Worm (Caenorhabditis elegans) whole organism, young adult: ENCODE data around the gene vars-1.

Source experiments
- ZK185.1 ChIP-seq: sonication (generic microtip); optimal IDR thresholded peaks from 2 replicates; lab custom pipeline; 2016; ENCODE audit warnings: mild to moderate bottlenecking, missing genetic modification characterization, missing compliant biosample characterization; ENCODE audit not compliant: poor library complexity, severe bottlenecking
- ama-1 ChIP-seq, 3 experiments: fragments of 150-350 bp in 1 of 3; sonication (generic microtip) in 2 of 3; optimal IDR thresholded peaks; 2 replicates each; lab custom pipeline; 2014 to 2018; ENCODE audit warnings: missing biosample characterization in 2 of 3, missing genetic modification characterization in 2 of 3, missing genetic modification reagents in 2 of 3
- chd-7 ChIP-seq: sonication (generic microtip); optimal IDR thresholded peaks from 2 replicates; lab custom pipeline; 2016; ENCODE audit warnings: mild to moderate bottlenecking, missing genetic modification characterization, moderate library complexity, missing compliant biosample characterization
- dpl-1 ChIP-seq: fragments of 150-350 bp; optimal IDR thresholded peaks from 2 replicates; lab custom pipeline; 2014; ENCODE audit warnings: missing biosample characterization, missing genetic modification reagents, missing genetic modification characterization
- nhr-90 ChIP-seq: sonication (generic microtip); optimal IDR thresholded peaks from 2 replicates; lab custom pipeline; 2016; ENCODE audit warnings: missing genotype, mild to moderate bottlenecking, missing genetic modification characterization, missing compliant biosample characterization
- snpc-4 ChIP-seq, 5 experiments: fragments of 150-350 bp in 1 of 5; sonication (generic microtip) in 4 of 5; optimal IDR thresholded peaks; 2 replicates each; lab custom pipeline; 2014 to 2018; ENCODE audit warnings: missing genetic modification characterization in 5 of 5, missing biosample characterization in 3 of 5, antibody characterized with exemption in 2 of 5, mild to moderate bottlenecking in 2 of 5, missing compliant biosample characterization in 2 of 5, missing genotype in 2 of 5, moderate library complexity in 2 of 5, missing genetic modification reagents in 1 of 5
- tlf-1 ChIP-seq: fragments of 200-800 bp; sonication (Bioruptor generic); optimal IDR thresholded peaks from 2 replicates; lab custom pipeline; 2018; ENCODE audit warnings: mild to moderate bottlenecking, missing genetic modification characterization, missing compliant biosample characterization
- unc-62 ChIP-seq: fragments of 150-350 bp; optimal IDR thresholded peaks from 2 replicates; lab custom pipeline; 2014; ENCODE audit warnings: missing biosample characterization, missing genetic modification reagents, missing genetic modification characterization

ce11 chrV:8079813-8080212, 48.6 kb downstream of the vars-1 start:
- no peak for TF ChIP-seq nhr-90 (tag; lab: Kevin White, UChicago)
- TF ChIP-seq dpl-1 (GFP tag; lab: Kevin White, UChicago), result no peak
- no peak for TF ChIP-seq tlf-1
- TF ChIP-seq ama-1 (optimal IDR thresholded peaks at IDR 0.05; lab: Kevin White, UChicago), result no peak
- TF ChIP-seq ama-1 (GFP tag; optimal IDR thresholded peaks at IDR 0.05; lab: Kevin White, UChicago), result no peak
- TF ChIP-seq chd-7 (tag; lab: Kevin White, UChicago), result no peak
- TF ChIP-seq ZK185.1, result no peak
- TF ChIP-seq unc-62 (GFP tag; lab: Kevin White, UChicago), result no peak
- TF ChIP-seq snpc-4 (GFP tag; optimal IDR thresholded peaks at IDR 0.05; lab: Kevin White, UChicago), result no peak
- TF ChIP-seq snpc-4 (tag; optimal IDR thresholded peaks at IDR 0.05; lab: Kevin White, UChicago), result no peak
